Worm (Caenorhabditis elegans) whole organism, late embryonic: Measurements from ENCODE around the gene oxi-1.

Experiments
- ama-1 ChIP-seq: fragments of 150-350 bp; optimal IDR thresholded peaks from 2 replicates; lab custom pipeline; 2014
- ceh-14 ChIP-seq: sonication (generic microtip); optimal IDR thresholded peaks from 2 replicates; lab custom pipeline; 2016; ENCODE audit warnings: missing genotype, missing genetic modification characterization, missing compliant biosample characterization
- che-1 ChIP-seq: sonication (generic microtip); optimal IDR thresholded peaks from 2 replicates; lab custom pipeline; 2016; ENCODE audit warnings: mild to moderate bottlenecking, missing genetic modification characterization, missing compliant biosample characterization
- elt-2 ChIP-seq: sonication (generic microtip); optimal IDR thresholded peaks from 2 replicates; lab custom pipeline; 2016; ENCODE audit warnings: missing genetic modification reagents, missing genetic modification characterization, missing compliant biosample characterization
- fkh-10 ChIP-seq: fragments of 150-350 bp; optimal IDR thresholded peaks from 2 replicates; lab custom pipeline; 2014; ENCODE audit warnings: missing biosample characterization, missing genetic modification reagents, missing genetic modification characterization
- hlh-13 ChIP-seq: fragments of 200-800 bp; sonication (Bioruptor generic); optimal IDR thresholded peaks from 2 replicates; lab custom pipeline; 2018; ENCODE audit warnings: mild to moderate bottlenecking, missing genetic modification characterization, missing compliant biosample characterization
- hlh-30 ChIP-seq: sonication (generic microtip); optimal IDR thresholded peaks from 2 replicates; lab custom pipeline; 2017; ENCODE audit warnings: antibody characterized with exemption, missing genetic modification characterization, missing compliant biosample characterization; ENCODE audit not compliant: insufficient read depth
- hlh-8 ChIP-seq: sonication (generic microtip); optimal IDR thresholded peaks from 2 replicates; lab custom pipeline; 2016; ENCODE audit warnings: missing genotype, missing genetic modification characterization, missing compliant biosample characterization
- nhr-11 ChIP-seq: fragments of 150-350 bp; optimal IDR thresholded peaks from 2 replicates; lab custom pipeline; 2014; ENCODE audit warnings: missing biosample characterization, missing genetic modification characterization
- npax-4 ChIP-seq: sonication (generic microtip); optimal IDR thresholded peaks from 2 replicates; lab custom pipeline; 2016; ENCODE audit warnings: missing genetic modification characterization, missing compliant biosample characterization
- pag-3 ChIP-seq: sonication (generic microtip); optimal IDR thresholded peaks from 2 replicates; lab custom pipeline; 2016; ENCODE audit warnings: missing compliant biosample characterization, missing genetic modification characterization, borderline replicate concordance
- pat-9 ChIP-seq: fragments of 200-800 bp; sonication (Bioruptor generic); optimal IDR thresholded peaks from 2 replicates; lab custom pipeline; 2018; ENCODE audit warnings: mild to moderate bottlenecking, missing genetic modification characterization, moderate library complexity, missing compliant biosample characterization
- sox-4 ChIP-seq: sonication (generic microtip); optimal IDR thresholded peaks from 2 replicates; lab custom pipeline; 2017; ENCODE audit warnings: mild to moderate bottlenecking, missing genetic modification characterization, inconsistent platforms, missing compliant biosample characterization
- ttx-3 ChIP-seq: sonication (generic microtip); optimal IDR thresholded peaks from 2 replicates; lab custom pipeline; 2016; ENCODE audit warnings: missing genetic modification reagents, missing genetic modification characterization, missing compliant biosample characterization

DNA sequence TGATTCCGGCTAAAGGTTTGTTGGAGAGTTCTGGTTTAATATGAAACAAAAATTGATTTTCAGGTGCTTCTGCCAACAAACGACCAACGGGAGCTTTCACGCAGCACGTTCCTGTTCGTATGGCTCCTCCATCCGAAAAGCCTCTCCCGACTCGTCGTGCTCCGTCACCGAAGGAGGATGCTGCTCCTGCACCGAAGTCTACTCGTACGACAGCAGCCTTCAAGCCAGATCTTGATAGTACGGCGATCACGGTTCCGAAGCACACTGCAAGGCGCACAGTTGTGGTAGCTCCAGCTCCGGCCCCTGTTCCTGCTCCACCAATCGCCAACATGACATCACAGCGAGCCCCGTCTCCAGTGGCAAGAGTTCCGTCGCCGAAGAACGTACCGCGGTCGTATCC lies 49.3 kb upstream of the oxi-1 start:
- no peak for TF ChIP-seq pat-9
- TF ChIP-seq hlh-30 (tag; lab: Kevin White, UChicago) = no peak
- no peak for TF ChIP-seq fkh-10 (GFP tag; lab: Kevin White, UChicago)
- no peak for TF ChIP-seq sox-4 (tag; lab: Kevin White, UChicago)
- TF ChIP-seq nhr-11 (tag; lab: Kevin White, UChicago) = no peak
- TF ChIP-seq npax-4 (tag; lab: Kevin White, UChicago) = no peak
- TF ChIP-seq hlh-8 (tag; lab: Kevin White, UChicago) = no peak
- no peak for TF ChIP-seq ceh-14
- TF ChIP-seq ttx-3 (tag; lab: Kevin White, UChicago) = no peak
- no peak for TF ChIP-seq hlh-13 (GFP tag; lab: Kevin White, UChicago)
- TF ChIP-seq che-1 (tag; lab: Kevin White, UChicago) = no peak
- no peak for TF ChIP-seq elt-2 (tag; lab: Kevin White, UChicago)
- no peak for TF ChIP-seq pag-3 (tag; lab: Kevin White, UChicago)
- TF ChIP-seq ama-1 (lab: Kevin White, UChicago) = no peak
